Worm (Caenorhabditis elegans) whole organism, late embryonic: ENCODE measurements around the gene let-70.

ENCODE experiments used
- F13H6.1 ChIP-seq: sonication (generic microtip); optimal IDR thresholded peaks from 2 replicates; lab custom pipeline; 2016; ENCODE audit warnings: missing genetic modification characterization, missing compliant biosample characterization
- ama-1 ChIP-seq: fragments of 150-350 bp; optimal IDR thresholded peaks from 2 replicates; lab custom pipeline; 2014
- ceh-24 ChIP-seq: sonication (generic microtip); optimal IDR thresholded peaks from 2 replicates; lab custom pipeline; 2016; ENCODE audit warnings: mild to moderate bottlenecking, missing genetic modification characterization, missing compliant biosample characterization
- ceh-34 ChIP-seq: sonication (generic microtip); optimal IDR thresholded peaks from 2 replicates; lab custom pipeline; 2016; ENCODE audit warnings: mild to moderate bottlenecking, missing genetic modification characterization, missing compliant biosample characterization
- hlh-15 ChIP-seq: sonication (generic microtip); optimal IDR thresholded peaks from 2 replicates; lab custom pipeline; 2016; ENCODE audit warnings: missing genetic modification characterization, missing compliant biosample characterization
- hlh-6 ChIP-seq: sonication (generic microtip); optimal IDR thresholded peaks from 2 replicates; lab custom pipeline; 2016; ENCODE audit warnings: missing genotype, missing genetic modification characterization, missing compliant biosample characterization
- lim-6 ChIP-seq: sonication (generic microtip); optimal IDR thresholded peaks from 2 replicates; lab custom pipeline; 2016; ENCODE audit warnings: missing genetic modification characterization, missing compliant biosample characterization
- nfya-1 ChIP-seq: sonication (generic microtip); optimal IDR thresholded peaks from 2 replicates; lab custom pipeline; 2017; ENCODE audit warnings: missing genetic modification characterization, mild to moderate bottlenecking, missing compliant biosample characterization, antibody characterized with exemption, moderate library complexity
- pha-4 ChIP-seq: fragments of 150-350 bp; optimal IDR thresholded peaks from 2 replicates; lab custom pipeline; 2018; ENCODE audit warnings: missing biosample characterization, missing genetic modification reagents, missing genetic modification characterization
- tbx-2 ChIP-seq: sonication (generic microtip); optimal IDR thresholded peaks from 2 replicates; lab custom pipeline; 2016; ENCODE audit warnings: missing genetic modification characterization, missing compliant biosample characterization
- unc-42 ChIP-seq: sonication (generic microtip); optimal IDR thresholded peaks from 2 replicates; lab custom pipeline; 2016; ENCODE audit warnings: missing genotype, missing genetic modification characterization, missing compliant biosample characterization
- unc-86 ChIP-seq: sonication (generic microtip); optimal IDR thresholded peaks from 2 replicates; lab custom pipeline; 2016; ENCODE audit warnings: missing genetic modification characterization, missing compliant biosample characterization

DNA sequence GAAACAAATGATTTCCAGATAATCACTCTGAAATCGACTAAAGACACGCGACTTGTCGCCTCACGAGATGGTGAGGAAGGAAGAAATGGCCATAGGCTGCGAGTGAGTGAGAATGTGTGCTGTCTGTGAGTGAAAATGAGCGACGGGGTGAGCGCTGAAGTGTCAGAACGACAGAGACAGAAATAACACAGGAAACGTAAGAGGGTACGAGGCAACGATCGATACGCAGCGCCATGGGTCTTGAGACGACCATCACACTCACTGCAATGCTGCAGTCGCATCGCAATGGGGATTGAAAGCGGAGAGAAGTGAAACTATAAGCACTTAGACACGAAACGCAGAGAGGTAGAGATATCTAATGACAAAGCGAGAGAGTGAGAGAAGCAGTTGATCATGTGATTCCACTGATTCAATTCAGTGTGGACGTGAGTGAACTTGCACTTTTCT lies 759 bp upstream of the let-70 start:
- TF ChIP-seq hlh-15 (tag; lab: Kevin White, UChicago) (no peak), lim-6 (peak; percentile 56), pha-4 (tag; lab: Kevin White, UChicago) (no peak), ceh-24 (tag; lab: Kevin White, UChicago) (no peak), tbx-2 (tag; lab: Kevin White, UChicago) (peak; percentile 94), unc-42 (peak; percentile 96), F13H6.1 (tag; lab: Kevin White, UChicago) (peak; percentile 42), ama-1 (no peak), ceh-34 (tag; lab: Kevin White, UChicago) (peak; percentile 95), hlh-6 (tag; lab: Kevin White, UChicago) (peak; percentile 27), nfya-1 (tag; lab: Kevin White, UChicago) (peak; percentile 97), unc-86 (tag; lab: Kevin White, UChicago) (no peak)
